Fruit fly (Drosophila melanogaster) whole organism, embryonic: ENCODE data around the gene CG14958.

ENCODE experiments used
- ATbp ChIP-seq: fragments of 200-800 bp; sonication (Bioruptor generic); optimal IDR thresholded peaks from 2 replicates; lab custom pipeline; 2017; ENCODE audit warnings: missing biosample characterization, mild to moderate bottlenecking, missing genetic modification characterization, missing genetic modification reagents
- Atf3 ChIP-seq: fragments of 200-800 bp; sonication (Bioruptor generic); optimal IDR thresholded peaks from 3 replicates; lab custom pipeline; 2016; ENCODE audit warnings: missing biosample characterization, missing genetic modification characterization
- CG10462 ChIP-seq: fragments of 200-800 bp; sonication (Bioruptor generic); optimal IDR thresholded peaks from 2 replicates; lab custom pipeline; 2016; ENCODE audit warnings: missing biosample characterization, missing genetic modification characterization
- CG12299 ChIP-seq: fragments of 200-800 bp; sonication (Bioruptor generic); optimal IDR thresholded peaks from 2 replicates; lab custom pipeline; 2018; ENCODE audit warnings: missing biosample characterization, mild to moderate bottlenecking, missing genetic modification characterization
- CG12391 ChIP-seq: fragments of 200-800 bp; sonication (Bioruptor generic); optimal IDR thresholded peaks from 3 replicates; lab custom pipeline; 2018; ENCODE audit warnings: missing biosample characterization, mild to moderate bottlenecking, missing genetic modification characterization, moderate library complexity
- CG13424 ChIP-seq: fragments of 200-800 bp; sonication (Bioruptor generic); optimal IDR thresholded peaks from 2 replicates; lab custom pipeline; 2019; ENCODE audit warnings: missing biosample characterization, mild to moderate bottlenecking, missing genetic modification characterization, moderate library complexity
- CG14667 ChIP-seq: fragments of 200-800 bp; sonication (Bioruptor generic); IDR thresholded peaks from 2 replicates; pipeline ENCODE4 v1.3.6; 2022; ENCODE audit warnings: missing biosample characterization, missing genetic modification characterization
- CG14710 ChIP-seq: fragments of 200-800 bp; sonication (Bioruptor generic); optimal IDR thresholded peaks from 3 replicates; lab custom pipeline; 2019; ENCODE audit warnings: missing biosample characterization, mild to moderate bottlenecking, missing genetic modification characterization, moderate library complexity
- CG17912 ChIP-seq: fragments of 200-800 bp; sonication (Bioruptor generic); optimal IDR thresholded peaks from 2 replicates; lab custom pipeline; 2018; ENCODE audit warnings: missing biosample characterization, mild to moderate bottlenecking, missing genetic modification characterization
- CG2199 ChIP-seq: fragments of 200-800 bp; sonication (Bioruptor generic); IDR thresholded peaks from 3 replicates; pipeline ENCODE4 v1.3.6; 2022; ENCODE audit warnings: missing biosample characterization, missing genetic modification characterization
- CG31441 ChIP-seq: fragments of 200-800 bp; sonication (Bioruptor generic); IDR thresholded peaks from 2 replicates; pipeline ENCODE4 v1.3.6; 2022; ENCODE audit warnings: missing biosample characterization, missing genetic modification characterization
- CG32767 ChIP-seq: fragments of 200-800 bp; sonication (Bioruptor generic); IDR thresholded peaks from 2 replicates; pipeline ENCODE4 v1.3.6; 2022; ENCODE audit warnings: missing biosample characterization, missing genetic modification characterization
- CG3847 ChIP-seq: fragments of 200-800 bp; sonication (Bioruptor generic); IDR thresholded peaks from 2 replicates; pipeline ENCODE4 v1.3.6; 2022; ENCODE audit warnings: missing biosample characterization, missing genetic modification characterization
- CG8388 ChIP-seq: fragments of 200-800 bp; sonication (Bioruptor generic); optimal IDR thresholded peaks from 2 replicates; lab custom pipeline; 2019; ENCODE audit warnings: missing biosample characterization, mild to moderate bottlenecking, missing genetic modification characterization, moderate library complexity
- CG8478 ChIP-seq: fragments of >200 bp; optimal IDR thresholded peaks from 2 replicates; lab custom pipeline; 2018
- CG9437 ChIP-seq: fragments of 200-800 bp; sonication (Bioruptor generic); optimal IDR thresholded peaks from 2 replicates; lab custom pipeline; 2018; ENCODE audit warnings: missing biosample characterization, mild to moderate bottlenecking, missing genetic modification characterization
- CG9817 ChIP-seq: fragments of 200-800 bp; sonication (Bioruptor generic); optimal IDR thresholded peaks from 2 replicates; lab custom pipeline; 2018; ENCODE audit warnings: missing biosample characterization, mild to moderate bottlenecking, missing genetic modification characterization, moderate library complexity
- Dek ChIP-seq: fragments of 200-800 bp; sonication (Bioruptor generic); optimal IDR thresholded peaks from 3 replicates; lab custom pipeline; 2019; ENCODE audit warnings: missing biosample characterization, mild to moderate bottlenecking, missing genetic modification characterization, moderate library complexity
- Dip2 ChIP-seq: fragments of 200-800 bp; sonication (Bioruptor generic); IDR thresholded peaks from 2 replicates; pipeline ENCODE4 v1.3.6; 2022; ENCODE audit warnings: missing biosample characterization, missing genetic modification characterization
- HLH3B ChIP-seq: fragments of 200-800 bp; sonication (Bioruptor generic); IDR thresholded peaks from 2 replicates; pipeline ENCODE4 v1.3.6; 2022; ENCODE audit warnings: missing biosample characterization, missing genetic modification characterization
- Hr39 ChIP-seq: fragments of >200 bp; optimal IDR thresholded peaks from 2 replicates; lab custom pipeline; 2017
- Jarid2 ChIP-seq: fragments of 200-800 bp; sonication (Bioruptor generic); optimal IDR thresholded peaks from 3 replicates; lab custom pipeline; 2017; ENCODE audit warnings: mild to moderate bottlenecking, missing biosample characterization, missing genetic modification reagents, missing genetic modification characterization
- Nf-YA ChIP-seq: fragments of 200-800 bp; sonication (Bioruptor generic); IDR thresholded peaks from 2 replicates; pipeline ENCODE4 v1.3.6; 2022; ENCODE audit warnings: missing biosample characterization, missing genetic modification characterization
- NfI ChIP-seq: fragments of 200-800 bp; sonication (Bioruptor generic); optimal IDR thresholded peaks from 3 replicates; lab custom pipeline; 2018; ENCODE audit warnings: missing biosample characterization, mild to moderate bottlenecking, missing genetic modification characterization, moderate library complexity
- Opbp ChIP-seq: fragments of 200-800 bp; sonication (Bioruptor generic); IDR thresholded peaks from 3 replicates; pipeline ENCODE4 v1.3.6; 2022; ENCODE audit warnings: missing biosample characterization, missing genetic modification characterization; ENCODE audit not compliant: partially characterized antibody
- Pdp1 ChIP-seq, 2 experiments: fragments of 200-800 bp; sonication (Bioruptor generic); optimal IDR thresholded peaks; 3 replicates each; lab custom pipeline; 2016; ENCODE audit warnings: missing biosample characterization in 2 of 2, missing genetic modification characterization in 2 of 2, mild to moderate bottlenecking in 1 of 2, moderate library complexity in 1 of 2
- Ptx1 ChIP-seq: fragments of 200-800 bp; sonication (Bioruptor generic); IDR thresholded peaks from 2 replicates; pipeline ENCODE4 v1.3.6; 2022; ENCODE audit warnings: missing biosample characterization, missing genetic modification characterization
- TFAM ChIP-seq: fragments of 200-800 bp; sonication (Bioruptor generic); optimal IDR thresholded peaks from 2 replicates; lab custom pipeline; 2017; ENCODE audit warnings: missing biosample characterization, missing genetic modification characterization, inconsistent platforms
- YL-1 ChIP-seq: fragments of 200-800 bp; sonication (Bioruptor generic); optimal IDR thresholded peaks from 3 replicates; lab custom pipeline; 2017; ENCODE audit warnings: missing biosample characterization, mild to moderate bottlenecking, missing genetic modification characterization
- bbx ChIP-seq: fragments of 200-800 bp; sonication (Bioruptor generic); IDR thresholded peaks from 2 replicates; pipeline ENCODE4 v1.3.6; 2022; ENCODE audit warnings: missing biosample characterization, missing genetic modification characterization; ENCODE audit not compliant: partially characterized antibody
- crp ChIP-seq, 2 experiments: fragments of 200-800 bp; sonication (Bioruptor generic); optimal IDR thresholded peaks; 2 replicates in 1 of 2; 3 replicates in 1 of 2; lab custom pipeline; 2017; ENCODE audit warnings: missing biosample characterization in 2 of 2, missing genetic modification characterization in 2 of 2, mild to moderate bottlenecking in 1 of 2, moderate library complexity in 1 of 2
- dpn ChIP-seq, 2 experiments: fragments of 200-800 bp; sonication (Bioruptor generic); optimal IDR thresholded peaks; 3 replicates each; lab custom pipeline; 2016; ENCODE audit warnings: missing biosample characterization in 2 of 2, missing genetic modification characterization in 2 of 2
- fd102C ChIP-seq: fragments of 200-800 bp; sonication (Bioruptor generic); optimal IDR thresholded peaks from 2 replicates; lab custom pipeline; 2018; ENCODE audit warnings: missing biosample characterization, mild to moderate bottlenecking, missing genetic modification characterization, moderate library complexity
- gcm2 ChIP-seq: fragments of 200-800 bp; sonication (Bioruptor generic); optimal IDR thresholded peaks from 2 replicates; lab custom pipeline; 2016; ENCODE audit warnings: missing biosample characterization, missing genetic modification characterization
- hth ChIP-seq: fragments of >200 bp; optimal IDR thresholded peaks from 2 replicates; lab custom pipeline; 2017; ENCODE audit warnings: inconsistent platforms
- ind ChIP-seq: fragments of 200-800 bp; sonication (Bioruptor generic); optimal IDR thresholded peaks from 3 replicates; lab custom pipeline; 2016; ENCODE audit warnings: missing biosample characterization, missing genetic modification characterization
- jing ChIP-seq: fragments of 200-800 bp; sonication (Bioruptor generic); optimal IDR thresholded peaks from 2 replicates; lab custom pipeline; 2018; ENCODE audit warnings: missing biosample characterization, mild to moderate bottlenecking, missing genetic modification characterization
- lbe ChIP-seq: fragments of 200-800 bp; sonication (Bioruptor generic); optimal IDR thresholded peaks from 2 replicates; lab custom pipeline; 2016; ENCODE audit warnings: missing biosample characterization, mild to moderate bottlenecking, missing genetic modification characterization
- mam ChIP-seq: fragments of 200-800 bp; sonication (Bioruptor generic); optimal IDR thresholded peaks from 3 replicates; lab custom pipeline; 2016; ENCODE audit warnings: missing biosample characterization, missing genetic modification characterization
- pan ChIP-seq, 4 experiments: fragments of >200 bp in 3 of 4; fragments of 200-800 bp in 1 of 4; sonication (Bioruptor generic) in 1 of 4; optimal IDR thresholded peaks in 3 of 4; IDR thresholded peaks in 1 of 4; 2 replicates each; pipeline versions ENCODE4 v1.3.6 to Lab custom; 2017 to 2022; ENCODE audit warnings: missing biosample characterization in 2 of 4, missing genetic modification characterization in 2 of 4, mixed read lengths in 1 of 4
- sc ChIP-seq, 3 experiments: fragments of >200 bp in 2 of 3; fragments of 200-800 bp in 1 of 3; sonication (Bioruptor generic) in 1 of 3; optimal IDR thresholded peaks; 2 replicates in 2 of 3; 3 replicates in 1 of 3; lab custom pipeline; 2017; ENCODE audit warnings: mild to moderate bottlenecking in 1 of 3, missing biosample characterization in 1 of 3, missing genetic modification characterization in 1 of 3, missing genetic modification reagents in 1 of 3
- seq ChIP-seq: fragments of 200-800 bp; sonication (Bioruptor generic); IDR thresholded peaks from 2 replicates; pipeline ENCODE4 v1.3.6; 2022; ENCODE audit warnings: missing biosample characterization, missing genetic modification characterization
- sim ChIP-seq: fragments of 200-800 bp; sonication (Bioruptor generic); IDR thresholded peaks from 2 replicates; pipeline ENCODE4 v1.3.6; 2022; ENCODE audit warnings: missing biosample characterization, missing genetic modification characterization
- slou ChIP-seq: fragments of 200-800 bp; sonication (Bioruptor generic); optimal IDR thresholded peaks from 3 replicates; lab custom pipeline; 2016; ENCODE audit warnings: missing biosample characterization, missing genetic modification characterization
- sob ChIP-seq: fragments of 200-800 bp; sonication (Bioruptor generic); IDR thresholded peaks from 2 replicates; pipeline ENCODE4 v1.3.6; 2022; ENCODE audit warnings: missing biosample characterization, missing genetic modification characterization
- sug ChIP-seq: fragments of 200-800 bp; optimal IDR thresholded peaks from 2 replicates; lab custom pipeline; 2019; ENCODE audit warnings: missing biosample characterization, mild to moderate bottlenecking, missing genetic modification characterization, moderate library complexity
- tin ChIP-seq: fragments of 200-800 bp; sonication (Bioruptor generic); optimal IDR thresholded peaks from 3 replicates; lab custom pipeline; 2016; ENCODE audit warnings: missing biosample characterization, missing genetic modification characterization
- trh ChIP-seq: fragments of 200-800 bp; sonication (Bioruptor generic); optimal IDR thresholded peaks from 2 replicates; lab custom pipeline; 2016; ENCODE audit warnings: missing biosample characterization, missing genetic modification characterization

CG14958 gene

dm6 chr3L:3149060-3149872, 40.5 kb upstream of the CG14958 start (continued):
- peak; percentile 31; the same call in 1 of the 2 replicates for TF ChIP-seq Ptx1 (GFP tag; lab: Robert Waterston, UW)
- TF ChIP-seq CG31441 (GFP tag; lab: Robert Waterston, UW) = no peak
- peak; percentile 54 for TF ChIP-seq CG8478
- no peak for TF ChIP-seq CG32767 (GFP tag; lab: Robert Waterston, UW)
- TF ChIP-seq hth (lab: Kevin White, UChicago) = no peak
- no peak for TF ChIP-seq dpn (GFP tag; optimal IDR thresholded peaks at IDR 0.05; lab: Kevin White, UChicago)
- TF ChIP-seq Dek = no peak
- no peak for TF ChIP-seq seq (GFP tag; lab: Robert Waterston, UW)
- TF ChIP-seq Atf3 (GFP tag; lab: Kevin White, UChicago) = peak; percentile 81
- no peak for TF ChIP-seq tin (GFP tag; lab: Kevin White, UChicago)
- TF ChIP-seq Dip2 = no peak
- no peak for TF ChIP-seq crp (GFP tag; optimal IDR thresholded peaks at IDR 0.05; lab: Kevin White, UChicago)
- no peak for TF ChIP-seq CG10462 (GFP tag; lab: Kevin White, UChicago)
- TF ChIP-seq TFAM = no peak
- no peak for TF ChIP-seq CG13424 (tag; lab: Kevin White, UChicago)
- no peak for TF ChIP-seq gcm2 (GFP tag; lab: Kevin White, UChicago)
- no peak for TF ChIP-seq CG8388
- no peak for TF ChIP-seq ind (GFP tag; lab: Kevin White, UChicago)
- peak; percentile 74; the same call in 2 of the 3 replicates for TF ChIP-seq CG2199 (GFP tag; lab: Robert Waterston, UW)
- TF ChIP-seq sc (optimal IDR thresholded peaks at IDR 0.05; lab: Kevin White, UChicago) = no peak
- no peak for TF ChIP-seq sc (GFP tag; optimal IDR thresholded peaks at IDR 0.05; lab: Kevin White, UChicago)
- TF ChIP-seq CG17912 = peak; percentile 23
- TF ChIP-seq trh (GFP tag; lab: Kevin White, UChicago) = no peak
- no peak for TF ChIP-seq CG12391 (tag; lab: Kevin White, UChicago)
- TF ChIP-seq CG14667 (GFP tag; lab: Robert Waterston, UW) = no peak
- TF ChIP-seq sob (GFP tag; lab: Robert Waterston, UW) = peak; percentile 44; the same call in 1 of the 2 replicates
- no peak for TF ChIP-seq sim (GFP tag; lab: Robert Waterston, UW)
- TF ChIP-seq Nf-YA (GFP tag; lab: Robert Waterston, UW) = no peak
- TF ChIP-seq jing = no peak
- TF ChIP-seq sug (tag; lab: Kevin White, UChicago) = peak; percentile 99
- TF ChIP-seq bbx = peak; percentile 24; the same call in 1 of the 2 replicates
- TF ChIP-seq CG9817 (tag; lab: Kevin White, UChicago) = no peak
- TF ChIP-seq Opbp = no peak
- peak; percentile 85 for TF ChIP-seq YL-1 (GFP tag; lab: Kevin White, UChicago)
- TF ChIP-seq slou (GFP tag; lab: Kevin White, UChicago) = no peak
- TF ChIP-seq lbe = no peak
- TF ChIP-seq pan (optimal IDR thresholded peaks at IDR 0.05; lab: Kevin White, UChicago) = no peak
- no peak for TF ChIP-seq pan (GFP tag; optimal IDR thresholded peaks at IDR 0.05 in 1 of 2, IDR thresholded peaks at IDR 0.05 in 1 of 2)
- TF ChIP-seq CG9437 (GFP tag; lab: Kevin White, UChicago) = no peak
- no peak for TF ChIP-seq CG14710
- no peak for TF ChIP-seq HLH3B (GFP tag; lab: Robert Waterston, UW)
- TF ChIP-seq fd102C (GFP tag; lab: Kevin White, UChicago) = no peak
- 0 out of 2 replicates have a peak, but pooled peaks have one; percentile 6 for TF ChIP-seq CG3847 (GFP tag; lab: Robert Waterston, UW)
- TF ChIP-seq ATbp (GFP tag; lab: Kevin White, UChicago) = no peak
- peak; percentile 12 for TF ChIP-seq CG12299 (tag; lab: Kevin White, UChicago)
- TF ChIP-seq mam = no peak
- no peak for TF ChIP-seq NfI (GFP tag; lab: Kevin White, UChicago)
- TF ChIP-seq Jarid2 (GFP tag; lab: Kevin White, UChicago) = no peak
- peak in 1 of 2 experiments; percentile 100 for TF ChIP-seq Pdp1 (GFP tag; optimal IDR thresholded peaks at IDR 0.05; lab: Kevin White, UChicago)
- no peak for TF ChIP-seq Hr39 (lab: Kevin White, UChicago)
